Worm (Caenorhabditis elegans): ENCODE data around the gene BE10.3.

The BE10.3 gene

ce11 chrIII:12822608-12823261, 14.9 kb downstream of the BE10.3 start:
- TF ChIP-seq efl-1 (optimal IDR thresholded peaks at IDR 0.05) (no peak), efl-1 (GFP tag; optimal IDR thresholded peaks at IDR 0.05 in 1 of 2) (peak in 1 of 2 experiments; percentile 47), ceh-88 (GFP tag; IDR thresholded peaks at IDR 0.05) (no peak)

DNA sequence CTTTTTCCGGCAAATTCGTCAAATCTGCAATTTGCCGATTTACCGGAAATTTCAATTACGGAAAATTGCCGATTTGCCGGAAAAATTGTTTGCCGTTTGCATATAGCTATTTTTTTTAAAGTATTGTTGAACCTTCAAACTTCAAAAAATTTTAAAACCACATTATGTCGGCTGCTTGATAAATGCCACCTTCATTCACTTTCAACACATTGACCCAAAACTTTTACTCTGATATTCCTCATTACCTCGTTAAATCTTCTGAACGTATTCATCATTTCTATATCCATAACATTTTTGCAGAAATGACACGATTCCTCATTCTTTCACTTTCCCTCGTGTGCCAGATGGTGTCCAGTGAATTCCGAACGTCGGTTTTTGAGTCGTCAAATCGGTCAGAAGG, 21.2 kb downstream of the BE10.3 start, which contains the start of gene Y37D8A.3:
TSS of gene Y37D8A.3 (plus strand) at position 301 of the 400 bp plus-strand sequence.
- TF ChIP-seq lin-35 (GFP tag; optimal IDR thresholded peaks at IDR 0.05) (no peak), sox-4 (tag; optimal IDR thresholded peaks at IDR 0.05) (no peak), isw-1 (GFP tag; IDR thresholded peaks at IDR 0.05) (no peak), aha-1 (tag; optimal IDR thresholded peaks at IDR 0.05) (no peak), nhr-28 (tag; optimal IDR thresholded peaks at IDR 0.05) (no peak), fkh-8 (tag; optimal IDR thresholded peaks at IDR 0.05) (no peak), fkh-4 (tag; optimal IDR thresholded peaks at IDR 0.05; ENCODE audit: borderline replicate concordance) (no peak)

DNA sequence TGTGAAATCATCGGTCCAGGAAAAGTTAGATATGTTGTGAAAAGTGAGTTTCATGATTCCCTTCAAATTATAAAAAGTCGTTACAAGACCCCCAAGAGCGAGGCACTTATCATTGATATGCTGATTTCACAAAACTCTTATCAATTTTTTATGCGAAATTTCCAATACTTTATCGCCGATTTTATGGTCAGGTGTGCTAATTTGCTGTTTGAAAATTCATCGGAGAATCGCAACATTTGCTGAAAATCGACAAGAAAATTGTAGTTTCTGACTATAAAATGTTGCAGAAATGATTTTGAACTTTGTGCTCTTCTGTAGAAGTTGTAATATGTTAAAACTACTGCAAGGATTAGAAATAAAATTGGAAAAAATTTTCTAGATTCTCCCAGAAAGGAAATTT, 23.9 kb downstream of the BE10.3 start:
- TF ChIP-seq elt-2 (tag; optimal IDR thresholded peaks at IDR 0.05) (peak; percentile 43), mdl-1 (tag; optimal IDR thresholded peaks at IDR 0.05) (no peak)

DNA sequence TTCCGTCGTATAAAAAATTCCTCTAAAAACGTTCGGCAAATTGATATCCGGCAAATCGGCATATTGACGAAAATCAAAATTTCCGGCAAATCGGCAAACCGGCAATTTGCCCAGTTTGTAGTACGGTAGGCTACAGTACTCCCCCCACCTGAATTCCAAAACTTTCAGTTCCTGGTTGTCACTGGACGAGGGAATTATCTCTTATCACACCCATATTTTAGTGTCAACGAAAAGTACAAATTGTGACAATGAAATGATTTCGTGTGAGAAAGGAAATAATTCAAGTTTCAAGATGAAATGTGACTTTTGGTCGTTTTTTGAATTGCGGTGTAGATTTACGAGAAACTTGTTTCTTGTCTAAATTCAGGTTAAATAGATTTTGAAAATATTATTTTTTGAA, 25.3 kb downstream of the BE10.3 start:
- TF ChIP-seq nhr-12 (tag; optimal IDR thresholded peaks at IDR 0.05) (no peak), swsn-7 (tag; optimal IDR thresholded peaks at IDR 0.05) (no peak), ceh-63 (GFP tag; optimal IDR thresholded peaks at IDR 0.05) (no peak), zip-4 (GFP tag; optimal IDR thresholded peaks at IDR 0.05) (no peak), nhr-19 (GFP tag; conservative IDR thresholded peaks at IDR 0.05) (0 out of 2 replicates have a peak, but pooled peaks have one; percentile 9), ceh-90 (tag; optimal IDR thresholded peaks at IDR 0.05) (no peak), fos-1 (tag; optimal IDR thresholded peaks at IDR 0.05) (no peak), hlh-4 (tag; optimal IDR thresholded peaks at IDR 0.05) (no peak), xbp-1 (tag; optimal IDR thresholded peaks at IDR 0.05) (no peak), lin-15B (tag; optimal IDR thresholded peaks at IDR 0.05) (no peak), blmp-1 (tag; optimal IDR thresholded peaks at IDR 0.05) (no peak), pag-3 (tag; optimal IDR thresholded peaks at IDR 0.05; ENCODE audit: borderline replicate concordance, insufficient read depth) (no peak), fkh-4 (tag; optimal IDR thresholded peaks at IDR 0.05; ENCODE audit: borderline replicate concordance) (no peak), isw-1 (GFP tag; IDR thresholded peaks at IDR 0.05) (no peak), nhr-20 (tag; optimal IDR thresholded peaks at IDR 0.05) (peak; percentile 8), elt-2 (tag; optimal IDR thresholded peaks at IDR 0.05) (peak; percentile 37), nhr-28 (tag; optimal IDR thresholded peaks at IDR 0.05) (no peak), ama-1 (optimal IDR thresholded peaks at IDR 0.05) (no peak), elt-3 (tag; optimal IDR thresholded peaks at IDR 0.05) (peak in 1 of 6 experiments; percentile 21), mdl-1 (tag; optimal IDR thresholded peaks at IDR 0.05) (no peak)

DNA sequence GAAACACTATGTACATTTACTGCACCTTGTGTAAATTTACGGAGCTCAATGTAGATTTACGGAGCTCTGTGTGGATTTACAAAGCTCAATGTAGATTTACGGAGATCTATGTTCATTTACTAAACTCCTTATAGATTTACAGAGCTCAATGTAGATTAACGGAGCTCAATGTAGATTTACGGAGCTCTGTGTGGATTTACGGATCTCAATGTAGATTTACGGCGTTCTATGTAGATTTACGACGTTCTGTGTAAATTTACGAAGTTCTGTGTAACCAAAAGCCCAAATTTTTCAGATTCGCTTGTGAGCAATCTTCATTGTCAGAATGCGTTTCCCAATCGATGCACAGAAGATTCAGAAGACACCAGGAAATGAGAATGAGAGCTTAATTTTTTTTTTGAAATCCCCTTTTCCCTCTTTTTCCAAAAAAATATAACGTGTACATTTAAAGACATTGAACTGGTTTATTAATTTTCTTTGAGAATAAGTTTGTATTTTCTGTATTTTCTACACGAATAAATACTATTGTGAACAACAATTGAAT, 29.0 kb downstream of the BE10.3 start:
- TF ChIP-seq elt-3 (tag; optimal IDR thresholded peaks at IDR 0.05) = no peak
- no peak for TF ChIP-seq nhr-76 (tag; optimal IDR thresholded peaks at IDR 0.05)
- TF ChIP-seq sup-37 (GFP tag; optimal IDR thresholded peaks at IDR 0.05) = no peak
- peak; percentile 8 for TF ChIP-seq ama-1 (optimal IDR thresholded peaks at IDR 0.05)
- TF ChIP-seq efl-1 (optimal IDR thresholded peaks at IDR 0.05) = no peak
- TF ChIP-seq efl-1 (GFP tag; optimal IDR thresholded peaks at IDR 0.05 in 1 of 2) = peak in 1 of 2 experiments; percentile 83
- peak in 1 of 2 experiments; percentile 39 for TF ChIP-seq lin-35 (GFP tag; optimal IDR thresholded peaks at IDR 0.05)
- peak; percentile 9 for TF ChIP-seq nhr-20 (tag; optimal IDR thresholded peaks at IDR 0.05)

ce11 chrIII:12838299-12838698, 30.5 kb downstream of the BE10.3 start:
- TF ChIP-seq efl-1 (optimal IDR thresholded peaks at IDR 0.05) = no peak
- peak; percentile 55 to 93 for TF ChIP-seq efl-1 (GFP tag; optimal IDR thresholded peaks at IDR 0.05 in 1 of 2)
- no peak for TF ChIP-seq nhr-20 (tag; optimal IDR thresholded peaks at IDR 0.05)
- no peak for TF ChIP-seq ceh-82 (tag; optimal IDR thresholded peaks at IDR 0.05)
- no peak for TF ChIP-seq sox-4 (tag; optimal IDR thresholded peaks at IDR 0.05)
- TF ChIP-seq pag-3 (tag; optimal IDR thresholded peaks at IDR 0.05; ENCODE audit: borderline replicate concordance, insufficient read depth) = no peak
- no peak for TF ChIP-seq zag-1 (tag; optimal IDR thresholded peaks at IDR 0.05)
- peak in 1 of 3 experiments; percentile 16 for TF ChIP-seq dpl-1 (GFP tag; optimal IDR thresholded peaks at IDR 0.05)
- no peak for TF ChIP-seq lin-14 (GFP tag; optimal IDR thresholded peaks at IDR 0.05)
